Worm (Caenorhabditis elegans) whole organism, early embryonic: ENCODE measurements around the gene fbxa-98.
"Not testable (repeated sequence)": the region's sequence is repeated elsewhere in the genome, so short reads cannot be mapped to it uniquely, and the experiment has no call there.

Source experiments
- B0310.2 ChIP-seq: sonication (generic microtip); optimal IDR thresholded peaks from 2 replicates; lab custom pipeline; 2016; ENCODE audit warnings: mild to moderate bottlenecking, missing genetic modification characterization, missing compliant biosample characterization
- F13C5.2 ChIP-seq: sonication (generic microtip); optimal IDR thresholded peaks from 2 replicates; lab custom pipeline; 2017; ENCODE audit warnings: mild to moderate bottlenecking, missing genetic modification characterization, inconsistent platforms, missing compliant biosample characterization
- aly-1 ChIP-seq: sonication (generic microtip); optimal IDR thresholded peaks from 2 replicates; lab custom pipeline; 2016; ENCODE audit warnings: missing genetic modification characterization, missing compliant biosample characterization
- ama-1 ChIP-seq: fragments of 150-350 bp; optimal IDR thresholded peaks from 2 replicates; lab custom pipeline; 2014
- ceh-13 ChIP-seq: fragments of 200-800 bp; sonication (Bioruptor generic); optimal IDR thresholded peaks from 2 replicates; lab custom pipeline; 2018; ENCODE audit warnings: mild to moderate bottlenecking, missing genetic modification characterization, missing compliant biosample characterization
- ceh-36 ChIP-seq: sonication (generic microtip); optimal IDR thresholded peaks from 2 replicates; lab custom pipeline; 2016; ENCODE audit warnings: missing genetic modification characterization, inconsistent platforms, missing compliant biosample characterization
- ets-7 ChIP-seq: sonication (generic microtip); optimal IDR thresholded peaks from 2 replicates; lab custom pipeline; 2016; ENCODE audit warnings: missing genotype, missing genetic modification characterization, missing compliant biosample characterization
- flt-1 ChIP-seq: fragments of 200-800 bp; sonication (Bioruptor generic); IDR thresholded peaks from 2 replicates; pipeline ENCODE4 v1.3.6; 2022; ENCODE audit warnings: missing genetic modification characterization, missing compliant biosample characterization
- hmbx-1 ChIP-seq: sonication (generic microtip); optimal IDR thresholded peaks from 2 replicates; lab custom pipeline; 2016; ENCODE audit warnings: mild to moderate bottlenecking, missing genetic modification characterization, missing compliant biosample characterization
- hmg-4 ChIP-seq: fragments of 200-800 bp; sonication (Bioruptor generic); optimal IDR thresholded peaks from 2 replicates; lab custom pipeline; 2018; ENCODE audit warnings: mild to moderate bottlenecking, missing genetic modification characterization, missing compliant biosample characterization
- hnd-1 ChIP-seq: sonication (generic microtip); optimal IDR thresholded peaks from 2 replicates; lab custom pipeline; 2016; ENCODE audit warnings: missing genetic modification characterization, missing compliant biosample characterization
- pes-1 ChIP-seq: fragments of 200-800 bp; sonication (Bioruptor generic); IDR thresholded peaks from 2 replicates; pipeline ENCODE4 v1.3.6; 2022; ENCODE audit warnings: missing genetic modification reagents, missing genetic modification characterization, missing compliant biosample characterization
- scrt-1 ChIP-seq: fragments of 200-800 bp; sonication (Bioruptor generic); IDR thresholded peaks from 2 replicates; pipeline ENCODE4 v1.3.6; 2022; ENCODE audit warnings: missing genetic modification characterization, missing compliant biosample characterization
- sea-1 ChIP-seq: fragments of 200-800 bp; sonication (Bioruptor generic); conservative IDR thresholded peaks from 2 replicates; pipeline ENCODE4 v1.3.6; 2022; ENCODE audit warnings: missing genetic modification characterization, missing compliant biosample characterization
- tbx-11 ChIP-seq: fragments of 200-800 bp; sonication (Bioruptor generic); IDR thresholded peaks from 2 replicates; pipeline ENCODE4 v1.3.6; 2022; ENCODE audit warnings: missing genetic modification characterization, missing compliant biosample characterization
- tbx-37 ChIP-seq: fragments of 200-800 bp; sonication (Bioruptor generic); conservative IDR thresholded peaks from 2 replicates; pipeline ENCODE4 v1.3.6; 2022; ENCODE audit warnings: missing genetic modification reagents, missing genetic modification characterization, missing compliant biosample characterization
- tra-4 ChIP-seq: sonication (generic microtip); optimal IDR thresholded peaks from 2 replicates; lab custom pipeline; 2017; ENCODE audit warnings: missing genetic modification characterization, missing compliant biosample characterization

The fbxa-98 gene

ce11 chrIV:13633165-13633564, at the start of gene fbxa-98:
TSS of gene fbxa-98 (plus strand) at chrIV:13633407.
- no peak for TF ChIP-seq tbx-11 (GFP tag; lab: Robert Waterston, UW)
- TF ChIP-seq aly-1 (tag; lab: Kevin White, UChicago) = no peak
- no peak for TF ChIP-seq ceh-36 (tag; lab: Kevin White, UChicago)
- TF ChIP-seq pes-1 (GFP tag; lab: Robert Waterston, UW) = no peak
- TF ChIP-seq ama-1 (lab: Kevin White, UChicago) = no peak
- TF ChIP-seq tbx-37 = no peak
- TF ChIP-seq scrt-1 (GFP tag; lab: Robert Waterston, UW) = no peak
- TF ChIP-seq F13C5.2 (tag; lab: Kevin White, UChicago) = no peak
- no peak for TF ChIP-seq ceh-13 (GFP tag; lab: Kevin White, UChicago)
- TF ChIP-seq tra-4 (tag; lab: Kevin White, UChicago) = no peak
- no peak for TF ChIP-seq flt-1 (GFP tag; lab: Robert Waterston, UW)
- no peak for TF ChIP-seq ets-7 (tag; lab: Kevin White, UChicago)
- TF ChIP-seq hnd-1 (tag; lab: Kevin White, UChicago) = no peak
- TF ChIP-seq sea-1 = no peak
- TF ChIP-seq hmbx-1 = no peak
- TF ChIP-seq B0310.2 (tag; lab: Kevin White, UChicago) = no peak

DNA sequence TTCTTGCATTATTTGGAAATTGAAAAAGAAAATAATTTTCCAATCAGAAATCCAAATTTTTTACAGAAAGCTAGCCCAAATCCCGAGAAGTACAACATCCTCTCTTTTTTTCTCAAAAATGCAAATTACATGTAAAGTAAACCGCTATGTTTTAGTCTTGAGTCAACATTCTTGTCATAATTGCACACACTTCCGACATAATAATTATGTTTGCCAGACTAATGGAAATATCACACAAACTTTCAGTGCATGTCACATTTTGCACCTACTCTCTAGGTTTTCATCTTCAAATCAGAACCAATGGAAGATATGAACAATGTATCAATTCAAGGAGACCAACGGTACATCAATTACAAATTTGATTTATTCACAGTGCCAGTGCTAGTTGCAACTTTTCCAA, 48.6 kb upstream of the fbxa-98 start, which contains the start of gene sru-11:
Gene sru-11, plus strand, starts transcription at position 301 of the 400 bp plus-strand sequence.
- no peak for TF ChIP-seq F13C5.2 (tag; lab: Kevin White, UChicago)
- TF ChIP-seq ets-7 (tag; lab: Kevin White, UChicago) = no peak
- TF ChIP-seq tbx-11 (GFP tag; lab: Robert Waterston, UW) = no peak
- no peak for TF ChIP-seq hnd-1 (tag; lab: Kevin White, UChicago)
- TF ChIP-seq B0310.2 (tag; lab: Kevin White, UChicago) = no peak
- TF ChIP-seq flt-1 (GFP tag; lab: Robert Waterston, UW) = no peak
- no peak for TF ChIP-seq aly-1 (tag; lab: Kevin White, UChicago)
- TF ChIP-seq scrt-1 (GFP tag; lab: Robert Waterston, UW) = no peak
- TF ChIP-seq hmg-4 (GFP tag; lab: Kevin White, UChicago) = no peak
- TF ChIP-seq ama-1 (lab: Kevin White, UChicago) = no peak
- no peak for TF ChIP-seq tbx-37
- TF ChIP-seq tra-4 (tag; lab: Kevin White, UChicago) = no peak
- TF ChIP-seq sea-1 = no peak
- TF ChIP-seq hmbx-1 = no peak
- no peak for TF ChIP-seq ceh-36 (tag; lab: Kevin White, UChicago)
- no peak for TF ChIP-seq pes-1 (GFP tag; lab: Robert Waterston, UW)
- no peak for TF ChIP-seq ceh-13 (GFP tag; lab: Kevin White, UChicago)

- TF ChIP-seq aly-1 (tag; lab: Kevin White, UChicago) (no peak), hmbx-1 (no peak), ama-1 (lab: Kevin White, UChicago) (no peak), tra-4 (tag; lab: Kevin White, UChicago) (no peak), ceh-36 (tag; lab: Kevin White, UChicago) (no peak), sea-1 (no peak), flt-1 (GFP tag; lab: Robert Waterston, UW) (no peak), ceh-13 (GFP tag; lab: Kevin White, UChicago) (no peak), F13C5.2 (tag; lab: Kevin White, UChicago) (no peak), tbx-11 (GFP tag; lab: Robert Waterston, UW) (no peak), hnd-1 (tag; lab: Kevin White, UChicago) (no peak), scrt-1 (GFP tag; lab: Robert Waterston, UW) (no peak), pes-1 (GFP tag; lab: Robert Waterston, UW) (no peak), tbx-37 (no peak), ets-7 (tag; lab: Kevin White, UChicago) (no peak), hmg-4 (GFP tag; lab: Kevin White, UChicago) (no peak), B0310.2 (tag; lab: Kevin White, UChicago) (no peak)
Observed at ce11 chrIV:13587175-13587574, 46.0 kb upstream of the fbxa-98 start, which contains the start of gene Y45F10B.12. TSS of gene Y45F10B.12 (plus strand) at chrIV:13587475.

- TF ChIP-seq scrt-1 (GFP tag; lab: Robert Waterston, UW); ceh-36 (tag; lab: Kevin White, UChicago); B0310.2 (tag; lab: Kevin White, UChicago): not testable (repeated sequence)
Observed at ce11 chrIV:13588544-13589043, 44.6 kb upstream of the fbxa-98 start, which contains the start of gene sru-9. TSS of gene sru-9 (plus strand) at chrIV:13588993.

DNA sequence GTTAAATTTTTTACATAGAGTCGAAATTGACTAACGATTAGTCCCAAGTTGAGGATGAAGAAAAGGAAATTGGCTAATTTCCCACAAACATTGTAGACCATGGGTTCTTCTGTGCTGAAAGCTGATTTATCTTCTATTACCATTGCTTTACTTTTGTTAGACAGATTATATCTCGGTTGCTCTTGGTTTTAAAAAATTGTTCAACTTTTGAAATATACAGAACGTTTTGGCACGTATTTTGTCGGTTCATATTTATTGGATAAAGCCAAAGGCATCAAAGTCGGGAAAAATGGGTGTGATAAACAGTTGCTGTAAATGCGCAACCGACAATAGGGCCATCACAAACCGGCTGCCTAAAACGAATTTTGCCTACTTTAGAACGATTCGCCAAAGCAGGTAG, 41.6 kb upstream of the fbxa-98 start, which contains the start of gene tsp-5:
Gene tsp-5, minus strand, starts transcription at position 101 of the 400 bp plus-strand sequence.
- TF ChIP-seq hnd-1 (tag; lab: Kevin White, UChicago) = no peak
- no peak for TF ChIP-seq tbx-11 (GFP tag; lab: Robert Waterston, UW)

DNA sequence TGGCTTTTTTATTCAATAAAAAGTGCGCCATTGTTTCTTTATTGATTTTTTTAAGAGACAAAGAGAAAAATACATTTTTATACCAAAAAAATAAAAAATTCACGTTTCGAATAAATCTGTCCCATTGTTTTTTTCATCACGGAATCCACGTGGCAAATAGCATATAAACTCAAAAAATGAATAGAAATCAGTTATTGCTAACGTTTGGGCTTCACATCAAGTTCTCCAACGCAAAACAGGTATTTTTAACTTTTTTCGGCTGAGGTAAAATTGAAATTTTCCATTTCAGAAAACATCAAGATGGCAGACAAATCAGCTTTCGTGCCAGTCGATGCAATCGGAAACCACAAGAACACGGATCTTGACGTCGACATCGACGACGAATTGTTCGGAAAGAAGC, 39.9 kb upstream of the fbxa-98 start, which contains the start of gene Y45F10B.3:
Gene Y45F10B.3, plus strand, starts transcription at position 301 of the 400 bp plus-strand sequence.
- TF ChIP-seq scrt-1 (GFP tag; lab: Robert Waterston, UW) = no peak
- no peak for TF ChIP-seq hmg-4 (GFP tag; lab: Kevin White, UChicago)
- no peak for TF ChIP-seq B0310.2 (tag; lab: Kevin White, UChicago)
- TF ChIP-seq pes-1 (GFP tag; lab: Robert Waterston, UW) = no peak
- no peak for TF ChIP-seq ama-1 (lab: Kevin White, UChicago)
- TF ChIP-seq aly-1 (tag; lab: Kevin White, UChicago) = no peak
- TF ChIP-seq ceh-13 (GFP tag; lab: Kevin White, UChicago) = no peak
- no peak for TF ChIP-seq F13C5.2 (tag; lab: Kevin White, UChicago)
- no peak for TF ChIP-seq ets-7 (tag; lab: Kevin White, UChicago)
- no peak for TF ChIP-seq flt-1 (GFP tag; lab: Robert Waterston, UW)
- no peak for TF ChIP-seq tbx-11 (GFP tag; lab: Robert Waterston, UW)
- no peak for TF ChIP-seq sea-1
- TF ChIP-seq tbx-37 = no peak

ce11 chrIV:13597813-13598212, 35.4 kb upstream of the fbxa-98 start, which contains the start of gene Y45F10B.9:
TSS of gene Y45F10B.9 (minus strand) at chrIV:13597913.
- not testable (repeated sequence) for TF ChIP-seq ets-7 (tag; lab: Kevin White, UChicago); B0310.2 (tag; lab: Kevin White, UChicago); pes-1 (GFP tag; lab: Robert Waterston, UW)
